Worm (Caenorhabditis elegans): Measurements from ENCODE around the gene C29F7.2.

DNA sequence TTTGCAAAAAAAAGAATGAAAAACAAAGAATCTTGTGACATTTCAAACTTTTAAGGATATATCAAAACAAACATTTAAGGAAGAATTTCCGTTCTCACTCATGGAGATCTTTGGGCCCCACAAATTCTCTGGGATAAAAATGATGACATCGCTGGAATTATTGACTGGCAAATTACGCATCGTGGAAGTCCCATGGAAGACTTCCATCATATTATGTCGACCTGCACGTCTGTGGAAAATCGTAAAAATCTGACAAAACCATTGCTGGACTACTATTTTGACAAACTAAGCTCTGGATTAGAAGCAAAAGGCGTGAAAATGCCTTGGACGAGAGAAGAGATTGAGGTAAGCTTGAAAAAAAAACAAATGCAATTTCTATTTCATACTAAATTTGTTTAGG lies 1.6 kb downstream of the C29F7.2 start:
- TF ChIP-seq pha-4 (GFP tag; IDR thresholded peaks at IDR 0.05) (no peak), pha-4 (tag; optimal IDR thresholded peaks at IDR 0.05) (no peak), skn-1 (tag; optimal IDR thresholded peaks at IDR 0.05) (no peak), snpc-1.2 (GFP tag; IDR thresholded peaks at IDR 0.05) (no peak), ztf-11 (tag; optimal IDR thresholded peaks at IDR 0.05) (no peak), lin-39 (tag; optimal IDR thresholded peaks at IDR 0.05) (no peak), dpl-1 (GFP tag; optimal IDR thresholded peaks at IDR 0.05) (no peak), madf-9 (GFP tag; conservative IDR thresholded peaks at IDR 0.05) (no peak), nhr-28 (tag; optimal IDR thresholded peaks at IDR 0.05) (no peak), snpc-4 (tag; optimal IDR thresholded peaks at IDR 0.05) (no peak), unc-62 (GFP tag; optimal IDR thresholded peaks at IDR 0.05 in 1 of 2) (no peak), unc-62 (tag; optimal IDR thresholded peaks at IDR 0.05) (no peak), dve-1 (tag; optimal IDR thresholded peaks at IDR 0.05; ENCODE audit: insufficient read depth) (no peak), unc-39 (tag; optimal IDR thresholded peaks at IDR 0.05) (no peak)

Measured in whole organism, L4 larva.